Worm (Caenorhabditis elegans) whole organism, L2 larva: ENCODE data around the gene cdk-1.
A peak's percentile ranks its signal among the peaks of the same experiment; 100 is the strongest.

Experiments used
- C34F6.9 ChIP-seq: fragments of 150-350 bp; optimal IDR thresholded peaks from 2 replicates; lab custom pipeline; 2014; ENCODE audit warnings: missing biosample characterization, missing genetic modification characterization
- F13H6.1 ChIP-seq: sonication (generic microtip); optimal IDR thresholded peaks from 2 replicates; lab custom pipeline; 2016; ENCODE audit warnings: missing genetic modification characterization, missing compliant biosample characterization
- R02D3.7 ChIP-seq: fragments of 150-350 bp; optimal IDR thresholded peaks from 2 replicates; lab custom pipeline; 2014; ENCODE audit warnings: missing biosample characterization, missing genetic modification characterization
- Y55F3AM.14 ChIP-seq: fragments of 200-800 bp; sonication (Bioruptor generic); optimal IDR thresholded peaks from 2 replicates; lab custom pipeline; 2018; ENCODE audit warnings: mild to moderate bottlenecking, missing genetic modification characterization, missing compliant biosample characterization
- alr-1 ChIP-seq: fragments of 150-350 bp; optimal IDR thresholded peaks from 2 replicates; lab custom pipeline; 2014; ENCODE audit warnings: missing biosample characterization, missing genetic modification characterization
- aly-2 ChIP-seq: fragments of 150-350 bp; optimal IDR thresholded peaks from 2 replicates; lab custom pipeline; 2014; ENCODE audit warnings: missing biosample characterization, missing genetic modification characterization
- ama-1 ChIP-seq: fragments of 150-350 bp; optimal IDR thresholded peaks from 2 replicates; lab custom pipeline; 2018; ENCODE audit warnings: inconsistent platforms
- blmp-1 ChIP-seq: sonication (generic microtip); optimal IDR thresholded peaks from 2 replicates; lab custom pipeline; 2017; ENCODE audit warnings: missing genetic modification characterization, mild to moderate bottlenecking, missing compliant biosample characterization, antibody characterized with exemption, moderate library complexity; ENCODE audit not compliant: insufficient read depth
- ceh-16 ChIP-seq: fragments of 150-350 bp; optimal IDR thresholded peaks from 2 replicates; lab custom pipeline; 2014; ENCODE audit warnings: missing biosample characterization, missing genetic modification characterization
- ceh-82 ChIP-seq: fragments of 150-350 bp; optimal IDR thresholded peaks from 2 replicates; lab custom pipeline; 2014; ENCODE audit warnings: missing biosample characterization, missing genetic modification characterization
- crh-2 ChIP-seq: sonication (generic microtip); optimal IDR thresholded peaks from 2 replicates; lab custom pipeline; 2017; ENCODE audit warnings: missing biosample characterization, missing genetic modification characterization
- egl-27 ChIP-seq: sonication (generic microtip); optimal IDR thresholded peaks from 3 replicates; lab custom pipeline; 2017; ENCODE audit warnings: missing biosample characterization, missing genetic modification reagents, missing genetic modification characterization
- elt-1 ChIP-seq: fragments of 150-350 bp; optimal IDR thresholded peaks from 2 replicates; lab custom pipeline; 2014; ENCODE audit warnings: missing biosample characterization, missing genetic modification characterization
- elt-3 ChIP-seq: sonication (generic microtip); optimal IDR thresholded peaks from 2 replicates; lab custom pipeline; 2017; ENCODE audit warnings: missing biosample characterization, missing genetic modification characterization
- fos-1 ChIP-seq: fragments of 150-350 bp; optimal IDR thresholded peaks from 2 replicates; lab custom pipeline; 2014; ENCODE audit warnings: missing biosample characterization, missing genetic modification characterization
- lin-11 ChIP-seq: fragments of 150-350 bp; sonication (generic microtip); optimal IDR thresholded peaks from 2 replicates; lab custom pipeline; 2014; ENCODE audit warnings: missing biosample characterization, missing genetic modification characterization, inconsistent platforms, mixed read lengths
- lin-39 ChIP-seq: fragments of 150-350 bp; optimal IDR thresholded peaks from 2 replicates; lab custom pipeline; 2014; ENCODE audit warnings: missing biosample characterization, missing genetic modification reagents, missing genetic modification characterization
- lsy-2 ChIP-seq, 2 experiments: fragments of 150-350 bp in 1 of 2; sonication (generic microtip) in 1 of 2; optimal IDR thresholded peaks; 2 replicates each; lab custom pipeline; 2014 to 2017; ENCODE audit warnings: missing biosample characterization in 2 of 2, missing genetic modification characterization in 2 of 2
- mab-5 ChIP-seq: fragments of 150-350 bp; optimal IDR thresholded peaks from 2 replicates; lab custom pipeline; 2014; ENCODE audit warnings: missing biosample characterization, missing genetic modification characterization
- mdl-1 ChIP-seq, 2 experiments: fragments of 150-350 bp in 1 of 2; sonication (generic microtip) in 1 of 2; optimal IDR thresholded peaks; 2 replicates each; lab custom pipeline; 2017; ENCODE audit warnings: missing biosample characterization in 2 of 2, missing genetic modification characterization in 2 of 2
- nhr-10 ChIP-seq: sonication (generic microtip); optimal IDR thresholded peaks from 2 replicates; lab custom pipeline; 2017; ENCODE audit warnings: missing biosample characterization, missing genetic modification characterization
- nhr-11 ChIP-seq: fragments of 150-350 bp; optimal IDR thresholded peaks from 2 replicates; lab custom pipeline; 2014; ENCODE audit warnings: missing biosample characterization, missing genetic modification characterization
- nhr-129 ChIP-seq: fragments of 150-350 bp; optimal IDR thresholded peaks from 2 replicates; lab custom pipeline; 2014; ENCODE audit warnings: missing biosample characterization, missing genetic modification characterization
- nhr-21 ChIP-seq: fragments of 150-350 bp; optimal IDR thresholded peaks from 2 replicates; lab custom pipeline; 2014; ENCODE audit warnings: missing biosample characterization, missing genetic modification characterization
- nhr-23 ChIP-seq: fragments of 150-350 bp; optimal IDR thresholded peaks from 2 replicates; lab custom pipeline; 2014; ENCODE audit warnings: missing biosample characterization, missing genetic modification reagents, missing genetic modification characterization
- nhr-237 ChIP-seq: fragments of 150-350 bp; optimal IDR thresholded peaks from 2 replicates; lab custom pipeline; 2014; ENCODE audit warnings: missing biosample characterization, missing genetic modification characterization
- nhr-25 ChIP-seq: fragments of 150-350 bp; sonication (generic microtip); optimal IDR thresholded peaks from 3 replicates; lab custom pipeline; 2014; ENCODE audit warnings: missing biosample characterization, missing genetic modification characterization
- nhr-6 ChIP-seq: fragments of 150-350 bp; optimal IDR thresholded peaks from 2 replicates; lab custom pipeline; 2014; ENCODE audit warnings: missing biosample characterization, missing genetic modification characterization
- sem-4 ChIP-seq: fragments of 150-350 bp; optimal IDR thresholded peaks from 2 replicates; lab custom pipeline; 2014; ENCODE audit warnings: missing biosample characterization, missing genetic modification reagents, missing genetic modification characterization
- skn-1 ChIP-seq: sonication (generic microtip); optimal IDR thresholded peaks from 2 replicates; lab custom pipeline; 2017; ENCODE audit warnings: missing biosample characterization, missing genetic modification characterization
- sma-3 ChIP-seq: sonication (generic microtip); optimal IDR thresholded peaks from 2 replicates; lab custom pipeline; 2016; ENCODE audit warnings: missing genetic modification reagents, missing genetic modification characterization, missing compliant biosample characterization
- sma-9 ChIP-seq, 2 experiments: fragments of 150-350 bp in 1 of 2; sonication (generic microtip) in 1 of 2; optimal IDR thresholded peaks; 2 replicates each; lab custom pipeline; 2014 to 2016; ENCODE audit warnings: missing genetic modification characterization in 2 of 2, mild to moderate bottlenecking in 1 of 2, missing biosample characterization in 1 of 2, missing compliant biosample characterization in 1 of 2, missing genetic modification reagents in 1 of 2, moderate library complexity in 1 of 2
- snpc-4 ChIP-seq: fragments of 150-350 bp; optimal IDR thresholded peaks from 2 replicates; lab custom pipeline; 2014; ENCODE audit warnings: missing biosample characterization, missing genetic modification characterization
- unc-39 ChIP-seq: fragments of 150-350 bp; optimal IDR thresholded peaks from 2 replicates; lab custom pipeline; 2014; ENCODE audit warnings: missing biosample characterization, missing genetic modification characterization
- unc-55 ChIP-seq: fragments of 150-350 bp; sonication (generic microtip); optimal IDR thresholded peaks from 3 replicates; lab custom pipeline; 2014; ENCODE audit warnings: missing biosample characterization, missing genetic modification reagents, missing genetic modification characterization
- unc-62 ChIP-seq: fragments of 150-350 bp; optimal IDR thresholded peaks from 2 replicates; lab custom pipeline; 2014; ENCODE audit warnings: missing biosample characterization, missing genetic modification reagents, missing genetic modification characterization
- zag-1 ChIP-seq: fragments of 150-350 bp; optimal IDR thresholded peaks from 2 replicates; lab custom pipeline; 2014; ENCODE audit warnings: missing biosample characterization, missing genetic modification characterization
- ztf-1 ChIP-seq: fragments of 200-800 bp; sonication (Bioruptor generic); conservative IDR thresholded peaks from 2 replicates; pipeline ENCODE4 v1.3.6; 2022; ENCODE audit warnings: missing genetic modification characterization, missing compliant biosample characterization
- ztf-4 ChIP-seq: fragments of 150-350 bp; optimal IDR thresholded peaks from 2 replicates; lab custom pipeline; 2014; ENCODE audit warnings: missing biosample characterization, missing genetic modification characterization

Gene cdk-1

DNA sequence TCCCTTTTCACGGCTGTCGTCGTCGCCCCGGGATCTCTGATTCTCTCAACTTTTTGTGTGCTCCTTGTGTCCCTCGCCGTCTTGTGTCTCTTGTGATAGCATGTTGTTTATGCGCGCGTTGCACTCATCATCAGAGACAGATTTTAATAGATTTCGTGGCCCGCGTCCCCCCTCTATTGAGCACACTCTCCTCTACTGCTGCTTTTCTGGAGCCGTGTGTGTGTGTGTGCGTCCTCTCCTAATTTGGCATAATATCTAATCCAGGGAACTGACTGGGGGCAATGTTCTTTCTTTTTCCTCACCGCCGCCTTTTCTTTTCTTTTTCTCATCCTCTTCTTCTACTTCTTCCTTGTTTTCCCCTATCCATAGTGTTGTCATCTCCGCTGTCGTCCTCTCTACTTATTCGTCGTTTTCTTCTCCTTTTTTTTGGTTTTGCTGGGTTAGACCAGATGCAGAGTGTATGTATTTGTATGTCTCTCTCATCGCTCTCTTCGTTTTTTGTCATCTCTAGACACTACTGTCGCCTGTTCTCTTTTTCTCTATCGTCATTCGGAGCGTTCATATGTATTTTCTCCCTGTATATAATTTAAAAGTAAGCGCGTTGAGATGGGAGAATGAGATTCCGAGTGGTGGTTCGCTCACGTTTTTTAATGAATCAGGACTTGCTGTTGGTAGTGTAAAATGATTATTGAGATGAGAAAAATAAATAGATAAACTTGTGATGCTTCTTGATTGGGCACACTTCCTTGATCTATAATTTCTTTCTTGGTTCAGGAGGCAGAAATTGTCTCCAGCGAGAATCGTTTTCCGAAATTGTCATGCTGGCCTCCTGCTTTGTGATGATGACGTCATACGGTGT, 43.3 kb upstream of the cdk-1 start:
- TF ChIP-seq mab-5 (tag; lab: Kevin White, UChicago) (peak; percentile 66), egl-27 (tag; lab: Kevin White, UChicago) (peak; percentile 11), ama-1 (lab: Kevin White, UChicago) (peak; percentile 0), zag-1 (tag; lab: Kevin White, UChicago) (peak; percentile 74), unc-55 (GFP tag; lab: Kevin White, UChicago) (peak; percentile 53), sma-9 (GFP tag; optimal IDR thresholded peaks at IDR 0.05; lab: Kevin White, UChicago) (peak; percentile 58), sma-9 (tag; optimal IDR thresholded peaks at IDR 0.05; lab: Kevin White, UChicago) (no peak), sem-4 (tag; lab: Kevin White, UChicago) (no peak), Y55F3AM.14 (peak; percentile 63), nhr-6 (tag; lab: Kevin White, UChicago) (peak; percentile 26), lsy-2 (tag; optimal IDR thresholded peaks at IDR 0.05; lab: Kevin White, UChicago) (peak in 1 of 2 experiments; percentile 43), fos-1 (tag; lab: Kevin White, UChicago) (peak; percentile 10), nhr-25 (tag; lab: Kevin White, UChicago) (peak; percentile 30), unc-62 (GFP tag; lab: Kevin White, UChicago) (no peak), alr-1 (tag; lab: Kevin White, UChicago) (no peak), mdl-1 (tag; optimal IDR thresholded peaks at IDR 0.05; lab: Kevin White, UChicago) (peak in 1 of 2 experiments; percentile 27), nhr-129 (tag; lab: Kevin White, UChicago) (peak; percentile 43), crh-2 (peak; percentile 47), blmp-1 (no peak), C34F6.9 (peak; percentile 54), F13H6.1 (tag; lab: Kevin White, UChicago) (peak; percentile 74)

DNA sequence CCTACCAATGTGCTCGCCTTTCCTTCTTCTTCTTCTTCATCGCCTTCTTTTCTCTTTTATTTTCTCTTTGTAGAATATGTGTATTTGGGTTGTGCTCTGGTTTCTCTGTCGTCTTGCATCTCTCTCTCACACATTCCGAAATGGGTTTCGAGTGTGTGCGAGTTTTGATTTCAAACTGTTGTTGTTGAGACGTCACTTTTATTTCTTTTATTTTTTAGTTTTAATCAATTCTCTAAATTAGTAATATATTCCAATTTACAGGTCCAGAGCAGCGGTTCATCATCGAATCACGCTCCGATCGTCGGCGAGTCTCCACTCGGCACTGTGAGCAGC, 42.7 kb upstream of the cdk-1 start:
- TF ChIP-seq elt-1 (tag; lab: Kevin White, UChicago) (no peak), sma-9 (GFP tag; optimal IDR thresholded peaks at IDR 0.05; lab: Kevin White, UChicago) (peak; percentile 9), sma-9 (tag; optimal IDR thresholded peaks at IDR 0.05; lab: Kevin White, UChicago) (no peak), unc-55 (GFP tag; lab: Kevin White, UChicago) (peak; percentile 28), nhr-10 (tag; lab: Kevin White, UChicago) (no peak)

DNA sequence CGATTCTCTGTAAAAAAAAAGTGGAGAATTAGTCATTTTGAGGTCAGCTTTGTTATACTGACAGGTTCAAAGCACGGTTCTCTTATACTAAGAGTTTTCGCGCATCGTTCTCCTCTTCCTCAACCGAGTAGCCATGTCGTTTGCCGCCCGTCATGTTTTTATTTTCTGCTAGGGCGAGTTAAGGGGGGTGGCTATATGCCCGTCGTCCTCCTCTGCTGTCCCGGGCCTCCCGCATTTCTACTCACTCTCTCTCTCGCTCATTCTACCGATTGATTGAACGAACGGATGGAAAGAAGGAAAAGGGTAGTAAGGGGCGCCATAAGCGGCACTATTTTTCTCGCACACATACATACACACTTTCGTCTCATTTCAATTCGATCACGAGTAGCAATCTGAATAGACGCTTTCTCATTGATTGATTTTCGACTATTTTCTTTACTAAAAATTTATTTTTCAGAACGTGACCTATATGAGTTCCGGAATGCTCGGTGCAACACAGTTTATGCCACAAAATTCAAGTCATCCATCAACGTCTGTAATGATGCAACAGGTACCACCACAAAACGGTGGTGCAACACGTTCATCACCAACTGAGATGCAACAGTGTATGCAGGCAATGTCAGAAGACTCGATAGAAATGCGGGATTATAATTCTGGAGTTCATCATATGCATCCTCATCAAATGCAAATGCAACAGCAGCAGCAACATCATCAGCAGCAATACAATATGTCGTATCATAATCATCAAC, 41.9 kb upstream of the cdk-1 start:
- TF ChIP-seq ztf-4 (tag; lab: Kevin White, UChicago), result no peak
- no peak for TF ChIP-seq Y55F3AM.14
- TF ChIP-seq skn-1 (tag; lab: Kevin White, UChicago), result no peak
- TF ChIP-seq egl-27 (tag; lab: Kevin White, UChicago), result no peak
- peak; percentile 4 for TF ChIP-seq C34F6.9
- no peak for TF ChIP-seq lsy-2 (tag; optimal IDR thresholded peaks at IDR 0.05; lab: Kevin White, UChicago)

DNA sequence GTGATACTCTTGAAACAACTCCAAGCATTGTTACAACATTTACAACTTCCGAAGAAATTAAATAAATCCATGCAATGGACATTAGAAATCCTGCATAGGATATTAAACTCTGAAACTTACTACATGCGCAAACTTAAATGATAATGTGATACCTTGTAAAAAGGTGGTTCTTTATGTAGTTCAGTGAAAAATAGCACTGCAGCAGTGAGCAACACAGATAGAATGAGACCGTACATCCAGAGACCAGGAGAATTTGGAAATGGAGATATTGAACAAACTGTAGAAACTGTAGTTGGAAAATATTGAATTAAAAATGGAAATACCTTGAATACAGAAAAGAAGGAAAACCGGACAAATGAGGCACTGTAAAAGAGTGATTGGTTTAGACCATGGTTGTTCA, 36.1 kb upstream of the cdk-1 start:
- TF ChIP-seq nhr-23 (no peak), nhr-237 (tag; lab: Kevin White, UChicago) (no peak), nhr-6 (tag; lab: Kevin White, UChicago) (no peak), ceh-16 (no peak), lin-11 (tag; lab: Kevin White, UChicago) (no peak), unc-39 (no peak), sma-3 (GFP tag; lab: Kevin White, UChicago) (no peak), snpc-4 (tag; lab: Kevin White, UChicago) (no peak)

DNA sequence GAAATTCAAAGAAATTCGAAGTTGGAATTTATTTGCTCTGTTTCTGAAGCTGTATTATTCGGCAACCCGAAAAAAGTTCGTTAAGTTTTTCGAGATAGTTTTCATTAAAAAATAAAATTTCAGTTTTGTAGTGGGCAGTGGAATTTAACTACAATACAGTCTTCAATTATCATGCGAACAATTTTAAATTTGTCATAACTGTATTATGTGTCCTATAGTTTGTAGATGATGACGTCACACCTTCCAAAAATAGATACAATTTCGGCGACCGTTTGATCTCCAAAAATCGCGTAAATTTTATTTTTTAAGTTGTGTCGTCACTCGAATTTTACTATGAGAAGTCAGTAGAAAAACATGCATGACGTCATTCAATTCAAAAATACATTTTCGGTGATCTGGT, 34.1 kb upstream of the cdk-1 start:
- TF ChIP-seq nhr-25 (tag; lab: Kevin White, UChicago) (no peak), lin-11 (tag; lab: Kevin White, UChicago) (no peak), ama-1 (lab: Kevin White, UChicago) (no peak), sma-3 (GFP tag; lab: Kevin White, UChicago) (no peak), nhr-11 (tag; lab: Kevin White, UChicago) (no peak), zag-1 (tag; lab: Kevin White, UChicago) (no peak), elt-3 (tag; lab: Kevin White, UChicago) (no peak), skn-1 (tag; lab: Kevin White, UChicago) (no peak), egl-27 (tag; lab: Kevin White, UChicago) (no peak), lin-39 (tag; lab: Kevin White, UChicago) (no peak), nhr-21 (tag; lab: Kevin White, UChicago) (no peak), ztf-1 (GFP tag; lab: Robert Waterston, UW) (no peak), aly-2 (tag; lab: Kevin White, UChicago) (no peak), R02D3.7 (tag; lab: Kevin White, UChicago) (no peak), ceh-82 (tag; lab: Kevin White, UChicago) (no peak), Y55F3AM.14 (no peak), F13H6.1 (tag; lab: Kevin White, UChicago) (no peak)
